Worm (Caenorhabditis elegans): ENCODE results near the gene C50H2.13.

DNA sequence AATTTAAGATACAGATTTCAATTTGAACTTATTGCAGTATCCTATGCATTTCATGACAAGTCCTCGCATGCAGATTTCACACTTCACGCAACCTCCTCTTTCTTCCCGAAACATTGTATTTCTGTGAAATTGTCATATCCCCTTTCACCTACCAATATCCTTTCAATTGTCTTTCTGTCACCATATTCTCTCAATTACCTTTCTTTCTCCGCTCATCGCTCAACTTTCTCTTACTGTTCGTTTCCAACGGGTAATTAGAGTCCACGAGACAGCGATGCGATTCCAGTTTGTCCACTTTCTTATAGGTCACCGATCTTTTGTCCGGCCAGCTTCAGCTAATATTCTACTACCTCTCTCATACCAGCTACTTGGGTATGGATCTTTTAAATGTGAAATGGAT lies 26.1 kb downstream of the C50H2.13 start, which contains the start of gene mam-5:
- TF ChIP-seq tra-4 (tag; optimal IDR thresholded peaks at IDR 0.05) (no peak), ama-1 (optimal IDR thresholded peaks at IDR 0.05) (no peak), scrt-1 (GFP tag; IDR thresholded peaks at IDR 0.05) (no peak), ceh-36 (tag; optimal IDR thresholded peaks at IDR 0.05) (no peak), flt-1 (GFP tag; IDR thresholded peaks at IDR 0.05) (no peak), hnd-1 (tag; optimal IDR thresholded peaks at IDR 0.05) (no peak), hmg-4 (GFP tag; optimal IDR thresholded peaks at IDR 0.05) (no peak), ets-7 (tag; optimal IDR thresholded peaks at IDR 0.05) (no peak), tbx-11 (GFP tag; IDR thresholded peaks at IDR 0.05) (no peak), B0310.2 (tag; optimal IDR thresholded peaks at IDR 0.05) (no peak)
